Worm (Caenorhabditis elegans) whole organism, mixed stage, embryonic: ENCODE measurements around the gene srx-8.

ENCODE experiments used
- M03D4.4 ChIP-seq: sonication (generic microtip); optimal IDR thresholded peaks from 2 replicates; lab custom pipeline; 2017; ENCODE audit warnings: mild to moderate bottlenecking, missing genetic modification characterization, missing compliant biosample characterization
- bed-3 ChIP-seq: fragments of 200-800 bp; sonication (Bioruptor generic); optimal IDR thresholded peaks from 3 replicates; lab custom pipeline; 2018; ENCODE audit warnings: mild to moderate bottlenecking, missing genetic modification characterization, moderate library complexity, missing compliant biosample characterization
- ceh-39 ChIP-seq: fragments of 150-350 bp; optimal IDR thresholded peaks from 2 replicates; lab custom pipeline; 2014; ENCODE audit warnings: missing biosample characterization, missing genetic modification characterization
- ceh-83 ChIP-seq: fragments of 200-800 bp; sonication (Bioruptor generic); optimal IDR thresholded peaks from 2 replicates; lab custom pipeline; 2018; ENCODE audit warnings: mild to moderate bottlenecking, missing genetic modification characterization, missing compliant biosample characterization
- ces-1 ChIP-seq: fragments of 150-350 bp; optimal IDR thresholded peaks from 2 replicates; lab custom pipeline; 2014; ENCODE audit warnings: missing biosample characterization, missing genetic modification reagents, missing genetic modification characterization
- cnd-1 ChIP-seq: fragments of 200-800 bp; sonication (Bioruptor generic); optimal IDR thresholded peaks from 2 replicates; lab custom pipeline; 2018; ENCODE audit warnings: mild to moderate bottlenecking, missing genetic modification characterization, missing compliant biosample characterization
- elt-1 ChIP-seq: sonication (generic microtip); optimal IDR thresholded peaks from 2 replicates; lab custom pipeline; 2017; ENCODE audit warnings: missing genetic modification characterization, mild to moderate bottlenecking, missing compliant biosample characterization, antibody characterized with exemption, moderate library complexity, borderline replicate concordance; ENCODE audit not compliant: insufficient read depth
- ham-2 ChIP-seq: fragments of 200-800 bp; sonication (Bioruptor generic); optimal IDR thresholded peaks from 2 replicates; lab custom pipeline; 2018; ENCODE audit warnings: mild to moderate bottlenecking, missing genetic modification characterization, missing compliant biosample characterization
- lin-13 ChIP-seq: fragments of 150-350 bp; optimal IDR thresholded peaks from 2 replicates; lab custom pipeline; 2014; ENCODE audit warnings: missing biosample characterization, missing genetic modification characterization
- lin-32 ChIP-seq: fragments of 200-800 bp; sonication (Bioruptor generic); optimal IDR thresholded peaks from 2 replicates; lab custom pipeline; 2018; ENCODE audit warnings: mild to moderate bottlenecking, missing genetic modification characterization, missing compliant biosample characterization
- mls-2 ChIP-seq: sonication (generic microtip); optimal IDR thresholded peaks from 2 replicates; lab custom pipeline; 2016; ENCODE audit warnings: mild to moderate bottlenecking, missing genetic modification characterization, moderate library complexity, missing compliant biosample characterization
- nhr-2 ChIP-seq: fragments of 150-350 bp; optimal IDR thresholded peaks from 2 replicates; lab custom pipeline; 2014; ENCODE audit warnings: missing biosample characterization, missing genetic modification characterization
- nhr-237 ChIP-seq: fragments of 150-350 bp; optimal IDR thresholded peaks from 2 replicates; lab custom pipeline; 2014; ENCODE audit warnings: missing biosample characterization, missing genetic modification characterization
- nhr-28 ChIP-seq: fragments of 150-350 bp; optimal IDR thresholded peaks from 2 replicates; lab custom pipeline; 2014; ENCODE audit warnings: missing biosample characterization, missing genetic modification characterization
- sem-2 ChIP-seq: fragments of 200-800 bp; sonication (Bioruptor generic); optimal IDR thresholded peaks from 2 replicates; lab custom pipeline; 2018; ENCODE audit warnings: mild to moderate bottlenecking, missing genetic modification characterization, missing compliant biosample characterization
- snpc-4 ChIP-seq: fragments of 150-350 bp; optimal IDR thresholded peaks from 2 replicates; lab custom pipeline; 2014; ENCODE audit warnings: missing biosample characterization, missing genetic modification characterization
- sptf-1 ChIP-seq: sonication (generic microtip); optimal IDR thresholded peaks from 2 replicates; lab custom pipeline; 2017; ENCODE audit warnings: mild to moderate bottlenecking, missing genetic modification characterization, moderate library complexity, missing compliant biosample characterization
- unc-120 ChIP-seq: sonication (generic microtip); optimal IDR thresholded peaks from 2 replicates; lab custom pipeline; 2017; ENCODE audit warnings: missing genetic modification characterization, missing compliant biosample characterization; ENCODE audit not compliant: poor library complexity, severe bottlenecking
- unc-62 ChIP-seq: fragments of 150-350 bp; optimal IDR thresholded peaks from 2 replicates; lab custom pipeline; 2014; ENCODE audit warnings: missing biosample characterization, missing genetic modification reagents, missing genetic modification characterization

srx-8 gene

DNA sequence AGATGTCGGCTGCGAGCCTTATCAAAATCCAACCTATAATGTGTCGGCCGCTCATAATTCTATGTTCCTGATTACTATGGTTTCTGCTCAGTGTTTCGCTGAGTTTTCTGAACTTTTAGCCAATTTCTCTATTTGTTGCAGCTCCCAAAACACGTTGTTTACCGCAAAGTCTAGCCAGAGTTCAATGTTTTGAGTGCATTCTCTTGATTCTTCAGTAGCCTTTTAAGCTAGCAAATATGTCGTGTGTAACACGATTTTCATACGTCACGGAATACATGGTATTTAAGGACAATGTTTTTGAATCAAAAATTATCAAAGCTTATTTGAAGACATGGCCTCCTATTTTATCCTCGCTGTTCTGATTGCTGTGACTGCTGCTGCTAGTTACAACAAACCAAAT is 50.8 kb downstream of the srx-8 start, which contains the start of gene srlf-19:
Gene srlf-19, plus strand, starts transcription at position 301 of the 400 bp plus-strand sequence.
- no peak for TF ChIP-seq cnd-1 (tag; lab: Kevin White, UChicago)
- no peak for TF ChIP-seq ceh-83 (GFP tag; lab: Kevin White, UChicago)
- TF ChIP-seq nhr-2 (tag; lab: Kevin White, UChicago) = no peak
- no peak for TF ChIP-seq unc-120 (tag; lab: Kevin White, UChicago)
- TF ChIP-seq snpc-4 (tag; lab: Kevin White, UChicago) = no peak
- TF ChIP-seq mls-2 (tag; lab: Kevin White, UChicago) = no peak
- TF ChIP-seq nhr-237 (tag; lab: Kevin White, UChicago) = no peak
- TF ChIP-seq unc-62 (GFP tag; lab: Kevin White, UChicago) = no peak
- TF ChIP-seq lin-32 (GFP tag; lab: Kevin White, UChicago) = no peak
- no peak for TF ChIP-seq nhr-28
- TF ChIP-seq ces-1 (GFP tag; lab: Kevin White, UChicago) = no peak
- no peak for TF ChIP-seq sem-2 (GFP tag; lab: Kevin White, UChicago)
- TF ChIP-seq M03D4.4 (tag; lab: Kevin White, UChicago) = no peak
- TF ChIP-seq bed-3 (GFP tag; lab: Kevin White, UChicago) = no peak
- no peak for TF ChIP-seq elt-1 (tag; lab: Kevin White, UChicago)
- no peak for TF ChIP-seq sptf-1 (tag; lab: Kevin White, UChicago)
- no peak for TF ChIP-seq lin-13 (tag; lab: Kevin White, UChicago)
- TF ChIP-seq ceh-39 (tag; lab: Kevin White, UChicago) = no peak
- TF ChIP-seq ham-2 (GFP tag; lab: Kevin White, UChicago) = no peak
